Worm (Caenorhabditis elegans): ENCODE results near the gene ins-16.

ins-16 gene

ce11 chrIII:2013156-2013854, 47.5 kb downstream of the ins-16 start:
- TF ChIP-seq nhr-84 (tag; optimal IDR thresholded peaks at IDR 0.05) (no peak), ces-1 (GFP tag; optimal IDR thresholded peaks at IDR 0.05) (no peak), unc-30 (tag; optimal IDR thresholded peaks at IDR 0.05) (no peak), hpl-2 (GFP tag; optimal IDR thresholded peaks at IDR 0.05) (no peak), lin-15B (tag; optimal IDR thresholded peaks at IDR 0.05) (no peak), dpl-1 (GFP tag; optimal IDR thresholded peaks at IDR 0.05) (no peak), fos-1 (tag; optimal IDR thresholded peaks at IDR 0.05) (no peak), tlp-1 (tag; optimal IDR thresholded peaks at IDR 0.05) (no peak), nhr-76 (tag; optimal IDR thresholded peaks at IDR 0.05) (no peak), mab-9 (GFP tag; IDR thresholded peaks at IDR 0.05) (no peak), C34B4.2 (tag; optimal IDR thresholded peaks at IDR 0.05) (no peak), mef-2 (tag; optimal IDR thresholded peaks at IDR 0.05) (no peak), lsy-2 (tag; optimal IDR thresholded peaks at IDR 0.05) (no peak), nhr-71 (tag; optimal IDR thresholded peaks at IDR 0.05) (no peak), unc-130 (tag; optimal IDR thresholded peaks at IDR 0.05) (no peak)

ce11 chrIII:2012561-2012960, 48.2 kb downstream of the ins-16 start:
- TF ChIP-seq ets-5 (GFP tag; IDR thresholded peaks at IDR 0.05) (no peak), ceh-82 (tag; optimal IDR thresholded peaks at IDR 0.05) (no peak), nhr-84 (tag; optimal IDR thresholded peaks at IDR 0.05) (no peak), ceh-88 (GFP tag; IDR thresholded peaks at IDR 0.05) (no peak), C34B4.2 (tag; optimal IDR thresholded peaks at IDR 0.05) (no peak), swsn-7 (tag; optimal IDR thresholded peaks at IDR 0.05) (no peak), ceh-63 (GFP tag; optimal IDR thresholded peaks at IDR 0.05) (no peak), nhr-20 (tag; optimal IDR thresholded peaks at IDR 0.05) (no peak), vab-15 (tag; optimal IDR thresholded peaks at IDR 0.05) (no peak), jun-1 (tag; optimal IDR thresholded peaks at IDR 0.05) (no peak), grh-1 (GFP tag; IDR thresholded peaks at IDR 0.05) (no peak), nhr-77 (tag; optimal IDR thresholded peaks at IDR 0.05) (no peak), skn-1 (tag; optimal IDR thresholded peaks at IDR 0.05) (no peak), Y116A8C.19 (tag; optimal IDR thresholded peaks at IDR 0.05; ENCODE audit: borderline replicate concordance) (no peak)

All from whole organism, L1 larva.